Fruit fly (Drosophila melanogaster) whole organism, wandering third instar larva: ENCODE results near the gene Dif.

Experiments used
- Abd-B ChIP-seq: fragments of >200 bp; optimal IDR thresholded peaks from 2 replicates; lab custom pipeline; 2017; ENCODE audit warnings: missing biosample characterization, missing genetic modification characterization
- CG32264 ChIP-seq: fragments of 200-800 bp; sonication (Bioruptor generic); optimal IDR thresholded peaks from 2 replicates; lab custom pipeline; 2016; ENCODE audit warnings: missing biosample characterization, missing genetic modification characterization
- CG9705 ChIP-seq: fragments of 200-800 bp; sonication (Bioruptor generic); optimal IDR thresholded peaks from 2 replicates; lab custom pipeline; 2018; ENCODE audit warnings: missing biosample characterization, mild to moderate bottlenecking, missing genetic modification characterization
- CrebA ChIP-seq: fragments of 200-800 bp; sonication (Bioruptor generic); optimal IDR thresholded peaks from 2 replicates; lab custom pipeline; 2016; ENCODE audit warnings: missing biosample characterization, mild to moderate bottlenecking, missing genetic modification characterization, borderline replicate concordance
- Dfd ChIP-seq: fragments of >200 bp; optimal IDR thresholded peaks from 2 replicates; lab custom pipeline; 2017; ENCODE audit warnings: missing biosample characterization, missing genetic modification characterization
- Dif ChIP-seq: fragments of 200-275, 200-300 bp; sonication (Bioruptor generic); optimal IDR thresholded peaks from 2 replicates; lab custom pipeline; 2018; ENCODE audit warnings: missing biosample characterization, missing genetic modification characterization; ENCODE audit not compliant: partially characterized antibody
- GATAd ChIP-seq: sonication (Bioruptor generic); optimal IDR thresholded peaks from 2 replicates; lab custom pipeline; 2016; ENCODE audit warnings: missing biosample characterization, missing genetic modification characterization
- HLH106 ChIP-seq: fragments of 200-800 bp; optimal IDR thresholded peaks from 3 replicates; lab custom pipeline; 2019; ENCODE audit warnings: missing biosample characterization, mild to moderate bottlenecking, missing genetic modification characterization, moderate library complexity
- Hnf4 ChIP-seq: fragments of 200-800 bp; sonication (Bioruptor generic); optimal IDR thresholded peaks from 2 replicates; lab custom pipeline; 2016; ENCODE audit warnings: missing biosample characterization, mild to moderate bottlenecking, missing genetic modification characterization
- Hr78 ChIP-seq: fragments of >200 bp; optimal IDR thresholded peaks from 2 replicates; lab custom pipeline; 2017; ENCODE audit warnings: missing biosample characterization, missing genetic modification characterization
- Hr83 ChIP-seq: fragments of 200-300 bp; sonication (Bioruptor generic); optimal IDR thresholded peaks from 2 replicates; lab custom pipeline; 2016; ENCODE audit warnings: missing biosample characterization, mild to moderate bottlenecking, missing genetic modification characterization, moderate library complexity; ENCODE audit not compliant: poor library complexity, severe bottlenecking
- Jra ChIP-seq: sonication (Bioruptor generic); optimal IDR thresholded peaks from 2 replicates; lab custom pipeline; 2016; ENCODE audit warnings: missing biosample characterization, missing genetic modification characterization
- Mio ChIP-seq: sonication (Bioruptor generic); optimal IDR thresholded peaks from 2 replicates; lab custom pipeline; 2016; ENCODE audit warnings: missing biosample characterization, missing genetic modification characterization
- Myc ChIP-seq: fragments of >200 bp; optimal IDR thresholded peaks from 2 replicates; lab custom pipeline; 2017
- N ChIP-seq: fragments of >200 bp; optimal IDR thresholded peaks from 2 replicates; lab custom pipeline; 2018; ENCODE audit warnings: missing biosample characterization, missing external identifiers, missing genetic modification characterization
- OdsH ChIP-seq: fragments of 200-800 bp; sonication (Bioruptor generic); optimal IDR thresholded peaks from 2 replicates; lab custom pipeline; 2016; ENCODE audit warnings: missing biosample characterization, mild to moderate bottlenecking, missing genetic modification characterization
- Rel ChIP-seq, 2 experiments: fragments of 200-800 bp; sonication (Bioruptor generic) in 1 of 2; optimal IDR thresholded peaks; 2 replicates in 1 of 2; 3 replicates in 1 of 2; lab custom pipeline; 2016 to 2019; ENCODE audit warnings: mild to moderate bottlenecking in 2 of 2, missing biosample characterization in 2 of 2, missing genetic modification characterization in 2 of 2, moderate library complexity in 1 of 2
- Sp1 ChIP-seq: fragments of 200-800 bp; sonication (Bioruptor generic); optimal IDR thresholded peaks from 3 replicates; lab custom pipeline; 2019; ENCODE audit warnings: missing biosample characterization, mild to moderate bottlenecking, missing genetic modification characterization, moderate library complexity
- Vsx2 ChIP-seq: fragments of 200-300, 225-300 bp; sonication (Bioruptor generic); optimal IDR thresholded peaks from 2 replicates; lab custom pipeline; 2018; ENCODE audit warnings: missing biosample characterization, missing genetic modification characterization; ENCODE audit not compliant: partially characterized antibody
- br ChIP-seq: fragments of 200-800 bp; sonication (Bioruptor generic); optimal IDR thresholded peaks from 2 replicates; lab custom pipeline; 2016; ENCODE audit warnings: missing biosample characterization, missing genetic modification characterization
- brk ChIP-seq: fragments of 200-800 bp; sonication (Bioruptor generic); optimal IDR thresholded peaks from 2 replicates; lab custom pipeline; 2016; ENCODE audit warnings: missing biosample characterization, mild to moderate bottlenecking, missing genetic modification characterization
- dl ChIP-seq, 2 experiments: fragments of 175-275, 200-275 bp in 1 of 2; fragments of 200-275 bp in 1 of 2; sonication (Bioruptor generic); optimal IDR thresholded peaks; lab custom pipeline; 2018; ENCODE audit warnings: mild to moderate bottlenecking in 2 of 2, missing biosample characterization in 2 of 2, missing genetic modification characterization in 2 of 2, moderate library complexity in 2 of 2; ENCODE audit not compliant: partially characterized antibody in 2 of 2, insufficient read depth in 1 of 2
- dmrt93B ChIP-seq: fragments of 200-800 bp; sonication (Bioruptor generic); optimal IDR thresholded peaks from 2 replicates; lab custom pipeline; 2018; ENCODE audit warnings: missing biosample characterization, mild to moderate bottlenecking, missing genetic modification characterization
- dsf ChIP-seq: sonication (Bioruptor generic); optimal IDR thresholded peaks from 2 replicates; lab custom pipeline; 2016; ENCODE audit warnings: missing biosample characterization, missing genetic modification characterization, borderline replicate concordance
- ey ChIP-seq: fragments of 200-800 bp; sonication (Bioruptor generic); optimal IDR thresholded peaks from 2 replicates; lab custom pipeline; 2016; ENCODE audit warnings: missing biosample characterization, missing genetic modification characterization
- foxo ChIP-seq, 2 experiments: fragments of 200-800 bp; sonication (Bioruptor generic); optimal IDR thresholded peaks; 2 replicates in 1 of 2; 3 replicates in 1 of 2; lab custom pipeline; 2016 to 2017; ENCODE audit warnings: missing biosample characterization in 2 of 2, missing genetic modification characterization in 2 of 2
- fru ChIP-seq: fragments of 200-800 bp; sonication (Bioruptor generic); optimal IDR thresholded peaks from 3 replicates; lab custom pipeline; 2016; ENCODE audit warnings: missing biosample characterization, mild to moderate bottlenecking, missing genetic modification characterization
- h ChIP-seq: fragments of 200-800 bp; sonication (Bioruptor generic); optimal IDR thresholded peaks from 3 replicates; lab custom pipeline; 2016; ENCODE audit warnings: missing biosample characterization, mild to moderate bottlenecking, missing genetic modification characterization
- jim ChIP-seq: fragments of 175-275, 200-325 bp; sonication (Bioruptor generic); optimal IDR thresholded peaks from 2 replicates; lab custom pipeline; 2016; ENCODE audit warnings: missing biosample characterization, mild to moderate bottlenecking, missing genetic modification characterization
- lola ChIP-seq: fragments of >200 bp; optimal IDR thresholded peaks from 2 replicates; lab custom pipeline; 2017; ENCODE audit warnings: missing biosample characterization, missing genetic modification characterization
- pan ChIP-seq: fragments of >200 bp; optimal IDR thresholded peaks from 2 replicates; lab custom pipeline; 2017
- psq ChIP-seq: fragments of 200-800 bp; sonication (Bioruptor generic); optimal IDR thresholded peaks from 3 replicates; lab custom pipeline; 2017; ENCODE audit warnings: missing biosample characterization, mild to moderate bottlenecking, missing genetic modification characterization, moderate library complexity
- rgr ChIP-seq: fragments of 200-800 bp; sonication (Bioruptor generic); optimal IDR thresholded peaks from 3 replicates; lab custom pipeline; 2016; ENCODE audit warnings: missing biosample characterization, mild to moderate bottlenecking, missing genetic modification characterization
- sage ChIP-seq: fragments of 200-800 bp; sonication (Bioruptor generic); optimal IDR thresholded peaks from 2 replicates; lab custom pipeline; 2016; ENCODE audit warnings: missing biosample characterization, mild to moderate bottlenecking, missing genetic modification characterization
- sv ChIP-seq: fragments of 200-800 bp; sonication (Bioruptor generic); optimal IDR thresholded peaks from 3 replicates; lab custom pipeline; 2016; ENCODE audit warnings: missing biosample characterization, missing genetic modification characterization
- tai ChIP-seq: sonication (Bioruptor generic); optimal IDR thresholded peaks from 2 replicates; lab custom pipeline; 2016; ENCODE audit warnings: missing biosample characterization, missing genetic modification characterization
- usp ChIP-seq: fragments of >200 bp; optimal IDR thresholded peaks from 2 replicates; lab custom pipeline; 2017; ENCODE audit warnings: missing biosample characterization, missing genetic modification characterization
- woc ChIP-seq: sonication (Bioruptor generic); optimal IDR thresholded peaks from 2 replicates; lab custom pipeline; 2016; ENCODE audit warnings: missing biosample characterization, mild to moderate bottlenecking, missing genetic modification characterization

Dif gene

dm6 chr2L:17427929-17428456 lies 5.0 kb downstream of the Dif start:
- TF ChIP-seq Hr83 (GFP tag; lab: Kevin White, UChicago) (no peak), jim (GFP tag; lab: Kevin White, UChicago) (no peak), HLH106 (tag; lab: Kevin White, UChicago) (no peak), pan (lab: Kevin White, UChicago) (no peak), Myc (lab: Kevin White, UChicago) (no peak), GATAd (GFP tag; lab: Kevin White, UChicago) (no peak), CG9705 (GFP tag; lab: Kevin White, UChicago) (no peak), lola (GFP tag; lab: Kevin White, UChicago) (no peak), Mio (GFP tag; lab: Kevin White, UChicago) (no peak), CrebA (GFP tag; lab: Kevin White, UChicago) (peak; percentile 50), usp (no peak), CG32264 (GFP tag; lab: Kevin White, UChicago) (no peak), fru (peak; percentile 8), N (GFP tag; lab: Kevin White, UChicago) (no peak), ey (GFP tag; lab: Kevin White, UChicago) (no peak), tai (GFP tag; lab: Kevin White, UChicago) (no peak), sv (GFP tag; lab: Kevin White, UChicago) (no peak), Rel (GFP tag; optimal IDR thresholded peaks at IDR 0.05; lab: Kevin White, UChicago) (peak; percentile 41), Rel (tag; optimal IDR thresholded peaks at IDR 0.05; lab: Kevin White, UChicago) (peak; percentile 61), Dfd (GFP tag; lab: Kevin White, UChicago) (no peak), Sp1 (peak; percentile 20), woc (GFP tag; lab: Kevin White, UChicago) (no peak), brk (GFP tag; lab: Kevin White, UChicago) (peak; percentile 8), dmrt93B (no peak), foxo (GFP tag; optimal IDR thresholded peaks at IDR 0.05; lab: Kevin White, UChicago) (peak in 1 of 2 experiments; percentile 8), Hr78 (GFP tag; lab: Kevin White, UChicago) (no peak), Dif (GFP tag; lab: Kevin White, UChicago) (peak; percentile 93), dl (GFP tag; optimal IDR thresholded peaks at IDR 0.05; lab: Kevin White, UChicago; ENCODE audit: insufficient read depth in 1 of 2, partially characterized antibody in 2 of 2) (peak; percentile 78 to 83), Vsx2 (GFP tag; lab: Kevin White, UChicago) (no peak), br (peak; percentile 41), sage (no peak), psq (GFP tag; lab: Kevin White, UChicago) (peak; percentile 24), Abd-B (no peak), Hnf4 (GFP tag; lab: Kevin White, UChicago) (peak; percentile 39), Jra (GFP tag; lab: Kevin White, UChicago) (no peak), rgr (GFP tag; lab: Kevin White, UChicago) (peak; percentile 33), dsf (GFP tag; lab: Kevin White, UChicago) (no peak), OdsH (GFP tag; lab: Kevin White, UChicago) (no peak), h (GFP tag; lab: Kevin White, UChicago) (peak; percentile 86)

dm6 chr2L:17427187-17427586 lies 5.8 kb downstream of the Dif start:
- TF ChIP-seq pan (lab: Kevin White, UChicago) (no peak), GATAd (GFP tag; lab: Kevin White, UChicago) (no peak), Rel (GFP tag; optimal IDR thresholded peaks at IDR 0.05; lab: Kevin White, UChicago) (no peak), Rel (tag; optimal IDR thresholded peaks at IDR 0.05; lab: Kevin White, UChicago) (no peak), Dif (GFP tag; lab: Kevin White, UChicago) (no peak), rgr (GFP tag; lab: Kevin White, UChicago) (no peak), foxo (GFP tag; optimal IDR thresholded peaks at IDR 0.05; lab: Kevin White, UChicago) (peak in 1 of 2 experiments; percentile 3), psq (GFP tag; lab: Kevin White, UChicago) (no peak), ey (GFP tag; lab: Kevin White, UChicago) (peak; percentile 8), Sp1 (no peak), br (no peak), fru (peak; percentile 1), Mio (GFP tag; lab: Kevin White, UChicago) (no peak), CG9705 (GFP tag; lab: Kevin White, UChicago) (no peak), CrebA (GFP tag; lab: Kevin White, UChicago) (no peak), HLH106 (tag; lab: Kevin White, UChicago) (no peak), usp (no peak), Abd-B (no peak), Myc (lab: Kevin White, UChicago) (no peak), Hr83 (GFP tag; lab: Kevin White, UChicago) (no peak), dl (GFP tag; optimal IDR thresholded peaks at IDR 0.05; lab: Kevin White, UChicago; ENCODE audit: insufficient read depth in 1 of 2, partially characterized antibody in 2 of 2) (no peak), Vsx2 (GFP tag; lab: Kevin White, UChicago) (no peak), CG32264 (GFP tag; lab: Kevin White, UChicago) (no peak), Hr78 (GFP tag; lab: Kevin White, UChicago) (no peak), lola (GFP tag; lab: Kevin White, UChicago) (no peak), sage (no peak)
